Worm (Caenorhabditis elegans): ENCODE data around the gene daf-11.

DNA sequence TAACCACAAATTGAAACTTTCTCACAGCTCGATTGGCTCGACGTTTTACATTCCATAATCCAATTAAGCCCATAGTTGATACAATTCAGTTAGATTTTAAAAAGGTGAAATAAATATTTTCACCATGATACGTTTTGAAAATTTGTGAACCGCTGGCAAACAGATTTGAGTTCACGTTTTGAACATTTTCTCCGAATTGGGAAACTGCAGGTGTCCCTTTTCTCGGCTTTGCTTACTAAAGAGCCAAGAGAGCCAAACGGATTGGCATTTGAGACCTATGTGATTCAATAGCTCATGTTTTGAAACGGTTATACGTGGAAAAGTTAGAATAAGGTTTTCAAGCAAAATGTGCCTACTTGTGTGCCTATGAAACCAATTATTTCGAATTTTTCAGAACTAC, 11.0 kb upstream of the daf-11 start, which contains the start of gene spe-42:
- TF ChIP-seq snpc-4 (tag; optimal IDR thresholded peaks at IDR 0.05) (no peak), hlh-1 (tag; optimal IDR thresholded peaks at IDR 0.05) (no peak), ham-2 (GFP tag; optimal IDR thresholded peaks at IDR 0.05) (no peak), elt-3 (tag; optimal IDR thresholded peaks at IDR 0.05) (no peak), unc-62 (GFP tag; optimal IDR thresholded peaks at IDR 0.05) (no peak), bed-3 (GFP tag; optimal IDR thresholded peaks at IDR 0.05) (no peak), unc-39 (tag; optimal IDR thresholded peaks at IDR 0.05) (no peak)

Data from whole organism, mixed stage, embryonic.